Worm (Caenorhabditis elegans) whole organism, L1 larva: ENCODE results near the gene C49H3.3.

Experiments used
- C04F5.9 ChIP-seq: sonication (generic microtip); optimal IDR thresholded peaks from 2 replicates; lab custom pipeline; 2016; ENCODE audit warnings: missing genetic modification characterization, missing compliant biosample characterization
- F16B12.6 ChIP-seq: fragments of 150-350 bp; optimal IDR thresholded peaks from 2 replicates; lab custom pipeline; 2014; ENCODE audit warnings: missing biosample characterization, missing genetic modification characterization
- alr-1 ChIP-seq: fragments of 200-800 bp; sonication (Bioruptor generic); optimal IDR thresholded peaks from 2 replicates; lab custom pipeline; 2018; ENCODE audit warnings: borderline replicate concordance, mild to moderate bottlenecking, missing genetic modification characterization, missing compliant biosample characterization
- aly-2 ChIP-seq: fragments of 150-350 bp; optimal IDR thresholded peaks from 2 replicates; lab custom pipeline; 2014; ENCODE audit warnings: missing biosample characterization, missing genetic modification characterization
- blmp-1 ChIP-seq: fragments of 150-350 bp; optimal IDR thresholded peaks from 2 replicates; lab custom pipeline; 2014; ENCODE audit warnings: missing biosample characterization, missing genetic modification characterization
- ceh-8 ChIP-seq: fragments of 200-800 bp; sonication (Bioruptor generic); optimal IDR thresholded peaks from 2 replicates; lab custom pipeline; 2018; ENCODE audit warnings: mild to moderate bottlenecking, missing genetic modification characterization, moderate library complexity, missing compliant biosample characterization
- dpl-1 ChIP-seq, 3 experiments: fragments of 150-350 bp in 2 of 3; sonication (generic microtip) in 1 of 3; optimal IDR thresholded peaks; 2 replicates each; lab custom pipeline; 2014 to 2017; ENCODE audit warnings: missing biosample characterization in 3 of 3, missing genetic modification characterization in 3 of 3, missing genetic modification reagents in 3 of 3
- dsc-1 ChIP-seq: sonication (generic microtip); optimal IDR thresholded peaks from 2 replicates; lab custom pipeline; 2016; ENCODE audit warnings: mild to moderate bottlenecking, missing genetic modification characterization, missing compliant biosample characterization
- efl-3 ChIP-seq: fragments of 200-800 bp; sonication (Bioruptor generic); optimal IDR thresholded peaks from 2 replicates; lab custom pipeline; 2018; ENCODE audit warnings: mild to moderate bottlenecking, missing genetic modification characterization, missing compliant biosample characterization
- egl-13 ChIP-seq: sonication (generic microtip); optimal IDR thresholded peaks from 2 replicates; lab custom pipeline; 2016; ENCODE audit warnings: missing genotype, missing genetic modification reagents, missing genetic modification characterization, missing compliant biosample characterization
- elt-3 ChIP-seq, 6 experiments: fragments of 150-350 bp in 1 of 6; sonication (generic microtip); optimal IDR thresholded peaks; 2 replicates each; lab custom pipeline; 2017 to 2018; ENCODE audit warnings: missing biosample characterization in 6 of 6, missing genetic modification characterization in 6 of 6, inconsistent platforms in 1 of 6
- fos-1 ChIP-seq: fragments of 150-350 bp; optimal IDR thresholded peaks from 2 replicates; lab custom pipeline; 2014; ENCODE audit warnings: missing biosample characterization, missing genetic modification characterization
- jun-1 ChIP-seq: fragments of 150-350 bp; optimal IDR thresholded peaks from 2 replicates; lab custom pipeline; 2014; ENCODE audit warnings: missing biosample characterization, missing genetic modification reagents, missing genetic modification characterization
- lin-39 ChIP-seq: fragments of 150-350 bp; optimal IDR thresholded peaks from 2 replicates; lab custom pipeline; 2014; ENCODE audit warnings: missing biosample characterization, missing genetic modification reagents, missing genetic modification characterization
- mab-9 ChIP-seq: fragments of 200-800 bp; sonication (Bioruptor generic); IDR thresholded peaks from 2 replicates; pipeline ENCODE4 v1.3.6; 2022; ENCODE audit warnings: missing genetic modification reagents, missing genetic modification characterization, missing compliant biosample characterization
- mef-2 ChIP-seq: fragments of 150-350 bp; optimal IDR thresholded peaks from 2 replicates; lab custom pipeline; 2014; ENCODE audit warnings: missing biosample characterization, missing genetic modification characterization
- nhr-11 ChIP-seq: fragments of 150-350 bp; optimal IDR thresholded peaks from 2 replicates; lab custom pipeline; 2014; ENCODE audit warnings: missing biosample characterization, missing genetic modification characterization
- nhr-19 ChIP-seq: fragments of 200-800 bp; sonication (Bioruptor generic); conservative IDR thresholded peaks from 2 replicates; pipeline ENCODE4 v1.3.6; 2022; ENCODE audit warnings: missing genetic modification characterization, missing compliant biosample characterization
- nhr-237 ChIP-seq: fragments of 150-350 bp; optimal IDR thresholded peaks from 2 replicates; lab custom pipeline; 2014; ENCODE audit warnings: missing biosample characterization, missing genetic modification characterization
- nhr-28 ChIP-seq: fragments of 150-350 bp; optimal IDR thresholded peaks from 2 replicates; lab custom pipeline; 2014; ENCODE audit warnings: missing biosample characterization, missing genetic modification characterization
- nhr-47 ChIP-seq: sonication (generic microtip); optimal IDR thresholded peaks from 2 replicates; lab custom pipeline; 2016; ENCODE audit warnings: mild to moderate bottlenecking, missing genetic modification characterization, moderate library complexity, missing compliant biosample characterization
- nhr-77 ChIP-seq: fragments of 150-350 bp; optimal IDR thresholded peaks from 2 replicates; lab custom pipeline; 2014; ENCODE audit warnings: missing biosample characterization, missing genetic modification characterization
- nhr-84 ChIP-seq: sonication (generic microtip); optimal IDR thresholded peaks from 2 replicates; lab custom pipeline; 2017; ENCODE audit warnings: missing biosample characterization, missing genetic modification characterization
- nhr-85 ChIP-seq: sonication (generic microtip); peaks from one replicate; lab custom pipeline; 2016; ENCODE audit warnings: missing genetic modification characterization, inconsistent platforms, missing compliant biosample characterization
- pag-3 ChIP-seq: sonication (generic microtip); optimal IDR thresholded peaks from 2 replicates; lab custom pipeline; 2017; ENCODE audit warnings: missing genetic modification characterization, mild to moderate bottlenecking, missing compliant biosample characterization, antibody characterized with exemption, borderline replicate concordance; ENCODE audit not compliant: insufficient read depth
- pqm-1 ChIP-seq: sonication (generic microtip); optimal IDR thresholded peaks from 3 replicates; lab custom pipeline; 2017; ENCODE audit warnings: missing biosample characterization, missing genetic modification characterization
- snpc-4 ChIP-seq: fragments of 150-350 bp; optimal IDR thresholded peaks from 2 replicates; lab custom pipeline; 2014; ENCODE audit warnings: missing biosample characterization, missing genetic modification characterization
- sox-4 ChIP-seq: sonication (generic microtip); optimal IDR thresholded peaks from 2 replicates; lab custom pipeline; 2016; ENCODE audit warnings: missing genetic modification characterization, missing compliant biosample characterization
- sptf-1 ChIP-seq: fragments of 150-350 bp; optimal IDR thresholded peaks from 2 replicates; lab custom pipeline; 2014; ENCODE audit warnings: missing biosample characterization, missing genetic modification characterization
- swsn-7 ChIP-seq: sonication (generic microtip); optimal IDR thresholded peaks from 2 replicates; lab custom pipeline; 2016; ENCODE audit warnings: missing genetic modification characterization, missing compliant biosample characterization
- tlp-1 ChIP-seq: fragments of 150-350 bp; optimal IDR thresholded peaks from 2 replicates; lab custom pipeline; 2014; ENCODE audit warnings: missing biosample characterization, missing genetic modification characterization
- unc-30 ChIP-seq: sonication (generic microtip); optimal IDR thresholded peaks from 2 replicates; lab custom pipeline; 2017; ENCODE audit warnings: missing biosample characterization, missing genetic modification characterization
- unc-98 ChIP-seq: fragments of 200-800 bp; sonication (Bioruptor generic); IDR thresholded peaks from 2 replicates; pipeline ENCODE4 v1.3.6; 2022; ENCODE audit warnings: missing genetic modification characterization, missing compliant biosample characterization
- xbp-1 ChIP-seq: sonication (generic microtip); optimal IDR thresholded peaks from 2 replicates; lab custom pipeline; 2016; ENCODE audit warnings: missing genetic modification characterization, missing compliant biosample characterization
- zip-4 ChIP-seq: fragments of 200-800 bp; sonication (Bioruptor generic); optimal IDR thresholded peaks from 2 replicates; lab custom pipeline; 2018; ENCODE audit warnings: mild to moderate bottlenecking, missing genetic modification characterization, moderate library complexity, missing compliant biosample characterization
- ztf-4 ChIP-seq: fragments of 150-350 bp; optimal IDR thresholded peaks from 2 replicates; lab custom pipeline; 2014; ENCODE audit warnings: missing biosample characterization, missing genetic modification characterization

The C49H3.3 gene

ce11 chrIV:7957504-7957903 lies 33.4 kb downstream of the C49H3.3 start, which contains the start of gene frpr-10:
TSS of gene frpr-10 (plus strand) at chrIV:7957804.
- TF ChIP-seq C04F5.9 (tag; lab: Kevin White, UChicago) (no peak), zip-4 (GFP tag; lab: Kevin White, UChicago) (no peak)

ce11 chrIV:7958092-7958491 lies 33.9 kb downstream of the C49H3.3 start:
- TF ChIP-seq sox-4 (no peak), jun-1 (tag; lab: Kevin White, UChicago) (no peak), mef-2 (tag; lab: Kevin White, UChicago) (no peak), mab-9 (GFP tag; lab: Robert Waterston, UW) (no peak), tlp-1 (tag; lab: Kevin White, UChicago) (no peak), unc-30 (tag; lab: Kevin White, UChicago) (no peak), pqm-1 (no peak), unc-98 (GFP tag; lab: Robert Waterston, UW) (no peak), blmp-1 (tag; lab: Kevin White, UChicago) (no peak), dpl-1 (GFP tag; optimal IDR thresholded peaks at IDR 0.05; lab: Kevin White, UChicago) (no peak), pag-3 (no peak), F16B12.6 (tag; lab: Kevin White, UChicago) (no peak), zip-4 (GFP tag; lab: Kevin White, UChicago) (no peak), alr-1 (no peak), egl-13 (no peak), nhr-11 (tag; lab: Kevin White, UChicago) (no peak), ztf-4 (tag; lab: Kevin White, UChicago) (no peak), efl-3 (GFP tag; lab: Kevin White, UChicago) (no peak)

DNA sequence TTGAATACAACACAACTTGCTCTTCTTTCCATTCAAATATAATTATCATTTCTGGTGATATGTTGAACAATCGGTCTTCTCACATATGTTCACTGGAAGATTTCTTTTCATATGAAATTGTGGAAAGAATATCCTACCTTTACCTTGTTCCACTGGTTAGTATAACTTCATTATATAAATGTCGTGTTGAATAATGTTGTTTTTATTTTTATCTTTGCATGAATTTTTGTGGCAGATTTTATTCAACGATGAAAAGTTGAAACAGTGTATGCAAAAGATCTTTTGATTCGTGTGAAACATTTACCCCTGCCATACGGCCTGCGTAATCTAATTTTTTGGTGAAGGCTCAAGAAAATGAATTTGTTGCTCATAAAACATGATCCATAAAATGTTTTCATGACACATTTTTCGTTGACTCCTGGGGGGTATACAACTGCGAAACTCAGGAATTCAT lies 37.8 kb downstream of the C49H3.3 start:
- TF ChIP-seq F16B12.6 (tag; lab: Kevin White, UChicago) = no peak
- TF ChIP-seq alr-1 = no peak
- no peak for TF ChIP-seq C04F5.9 (tag; lab: Kevin White, UChicago)
- no peak for TF ChIP-seq xbp-1 (tag; lab: Kevin White, UChicago)
- no peak for TF ChIP-seq nhr-237 (tag; lab: Kevin White, UChicago)
- no peak for TF ChIP-seq snpc-4 (tag; lab: Kevin White, UChicago)
- TF ChIP-seq mef-2 (tag; lab: Kevin White, UChicago) = no peak
- no peak for TF ChIP-seq efl-3 (GFP tag; lab: Kevin White, UChicago)
- no peak for TF ChIP-seq sptf-1
- TF ChIP-seq swsn-7 (tag; lab: Kevin White, UChicago) = no peak
- TF ChIP-seq nhr-84 (tag; lab: Kevin White, UChicago) = no peak
- TF ChIP-seq ceh-8 (GFP tag; lab: Kevin White, UChicago) = no peak
- TF ChIP-seq lin-39 (tag; lab: Kevin White, UChicago) = no peak
- TF ChIP-seq, all 84 proteins: peak for 0

ce11 chrIV:7967006-7967405 lies 42.9 kb downstream of the C49H3.3 start, which contains the start of gene F57H12.5:
TSS of gene F57H12.5 (plus strand) at chrIV:7967306.
- TF ChIP-seq elt-3 (tag; optimal IDR thresholded peaks at IDR 0.05; lab: Kevin White, UChicago) (no peak), fos-1 (tag; lab: Kevin White, UChicago) (no peak), nhr-28 (tag; lab: Kevin White, UChicago) (no peak), nhr-77 (tag; lab: Kevin White, UChicago) (no peak), nhr-237 (tag; lab: Kevin White, UChicago) (no peak), mab-9 (GFP tag; lab: Robert Waterston, UW) (no peak), aly-2 (tag; lab: Kevin White, UChicago) (no peak), nhr-19 (GFP tag; lab: Robert Waterston, UW) (no peak), nhr-47 (no peak), pqm-1 (no peak), egl-13 (no peak), unc-98 (GFP tag; lab: Robert Waterston, UW) (no peak), nhr-85 (tag; lab: Kevin White, UChicago) (no peak), pag-3 (no peak), dsc-1 (tag; lab: Kevin White, UChicago) (no peak), ceh-8 (GFP tag; lab: Kevin White, UChicago) (no peak)
